Fruit fly (Drosophila melanogaster) whole organism, pupa: ENCODE measurements around the gene Spn28B.

Experiments
- CG10348 ChIP-seq: fragments of 200-800 bp; sonication (Bioruptor generic); IDR thresholded peaks from 2 replicates; pipeline ENCODE4 v1.3.6; 2022; ENCODE audit warnings: missing biosample characterization, missing genetic modification characterization
- CG12605 ChIP-seq: fragments of 200-800 bp; sonication (Bioruptor generic); IDR thresholded peaks from 2 replicates; pipeline ENCODE4 v1.3.6; 2022; ENCODE audit warnings: missing biosample characterization, missing genetic modification characterization
- CG13204 ChIP-seq: fragments of 200-800 bp; sonication (Bioruptor generic); optimal IDR thresholded peaks from 2 replicates; lab custom pipeline; 2018; ENCODE audit warnings: missing biosample characterization, mild to moderate bottlenecking, missing genetic modification characterization, moderate library complexity
- CG14655 ChIP-seq: fragments of 200-800 bp; sonication (Bioruptor generic); optimal IDR thresholded peaks from 3 replicates; lab custom pipeline; 2017; ENCODE audit warnings: mild to moderate bottlenecking, missing biosample characterization, missing genetic modification reagents, missing genetic modification characterization
- CG15710 ChIP-seq: fragments of 200-800 bp; sonication (Bioruptor generic); optimal IDR thresholded peaks from 2 replicates; lab custom pipeline; 2018; ENCODE audit warnings: missing biosample characterization, mild to moderate bottlenecking, missing genetic modification characterization, moderate library complexity
- CG17806 ChIP-seq: fragments of 200-800 bp; sonication (Bioruptor generic); optimal IDR thresholded peaks from 2 replicates; lab custom pipeline; 2018; ENCODE audit warnings: missing biosample characterization, mild to moderate bottlenecking, missing genetic modification characterization, moderate library complexity
- CG32121 ChIP-seq: fragments of 200-800 bp; sonication (Bioruptor generic); IDR thresholded peaks from 2 replicates; pipeline ENCODE4 v1.3.6; 2022; ENCODE audit warnings: missing biosample characterization, missing genetic modification characterization
- CG34367 ChIP-seq: fragments of 200-800 bp; sonication (Bioruptor generic); optimal IDR thresholded peaks from 2 replicates; lab custom pipeline; 2018; ENCODE audit warnings: missing biosample characterization, mild to moderate bottlenecking, missing genetic modification characterization
- CG4496 ChIP-seq: fragments of 200-800 bp; sonication (Bioruptor generic); IDR thresholded peaks from 3 replicates; pipeline ENCODE4 v1.3.6; 2022; ENCODE audit warnings: missing biosample characterization, missing genetic modification characterization
- CG8159 ChIP-seq: fragments of 200-800 bp; sonication (Bioruptor generic); optimal IDR thresholded peaks from 3 replicates; lab custom pipeline; 2018; ENCODE audit warnings: missing biosample characterization, mild to moderate bottlenecking, missing genetic modification characterization, moderate library complexity
- CG8301 ChIP-seq: fragments of 200-800 bp; sonication (Bioruptor generic); optimal IDR thresholded peaks from 2 replicates; lab custom pipeline; 2018; ENCODE audit warnings: missing biosample characterization, mild to moderate bottlenecking, missing genetic modification characterization
- CG9948 ChIP-seq: fragments of 200-800 bp; sonication (Bioruptor generic); optimal IDR thresholded peaks from 2 replicates; lab custom pipeline; 2018; ENCODE audit warnings: missing biosample characterization, mild to moderate bottlenecking, missing genetic modification characterization, moderate library complexity
- D1 ChIP-seq: fragments of 200-800 bp; sonication (Bioruptor generic); optimal IDR thresholded peaks from 2 replicates; lab custom pipeline; 2018; ENCODE audit warnings: missing biosample characterization, mild to moderate bottlenecking, missing genetic modification characterization, moderate library complexity
- EcR ChIP-seq: fragments of 200-800 bp; sonication (Bioruptor generic); optimal IDR thresholded peaks from 3 replicates; lab custom pipeline; 2019; ENCODE audit warnings: missing biosample characterization, missing genetic modification characterization, mild to moderate bottlenecking, moderate library complexity, missing genetic modification reagents
- Ets98B ChIP-seq: fragments of 200-800 bp; sonication (Bioruptor generic); IDR thresholded peaks from 2 replicates; pipeline ENCODE4 v1.3.6; 2022; ENCODE audit warnings: missing biosample characterization, missing genetic modification characterization
- Pif1A ChIP-seq: fragments of 200-800 bp; sonication (Bioruptor generic); optimal IDR thresholded peaks from 3 replicates; lab custom pipeline; 2016; ENCODE audit warnings: missing biosample characterization, missing genetic modification characterization
- Pif1B ChIP-seq: fragments of 200-800 bp; sonication (Bioruptor generic); optimal IDR thresholded peaks from 3 replicates; lab custom pipeline; 2016; ENCODE audit warnings: missing biosample characterization, missing genetic modification characterization
- Snoo ChIP-seq: fragments of 200-800 bp; sonication (Bioruptor generic); optimal IDR thresholded peaks from 3 replicates; lab custom pipeline; 2017; ENCODE audit warnings: missing biosample characterization, mild to moderate bottlenecking, missing genetic modification characterization, inconsistent platforms
- fd96Ca ChIP-seq: fragments of 200-800 bp; sonication (Bioruptor generic); IDR thresholded peaks from 3 replicates; pipeline ENCODE4 v1.3.6; 2022; ENCODE audit warnings: missing biosample characterization, missing genetic modification characterization
- gl ChIP-seq: fragments of 200-800 bp; sonication (Bioruptor generic); optimal IDR thresholded peaks from 2 replicates; lab custom pipeline; 2018; ENCODE audit warnings: missing biosample characterization, mild to moderate bottlenecking, missing genetic modification characterization
- rn ChIP-seq: fragments of 200-800 bp; sonication (Bioruptor generic); IDR thresholded peaks from 2 replicates; pipeline ENCODE4 v1.3.6; 2022; ENCODE audit warnings: missing biosample characterization, missing genetic modification characterization

Spn28B gene

dm6 chr2L:7616830-7617229, 35.1 kb downstream of the Spn28B start:
- TF ChIP-seq CG10348 = no peak

- TF ChIP-seq CG8159 (tag; lab: Kevin White, UChicago) = no peak
These were observed 36.8 kb downstream of the Spn28B start for dm6 chr2L:7618563-7618962.

- no peak for TF ChIP-seq CG17806
- peak; percentile 67 for TF ChIP-seq Snoo (tag; lab: Kevin White, UChicago)
- TF ChIP-seq CG12605 (GFP tag; lab: Robert Waterston, UW) = no peak
- no peak for TF ChIP-seq rn (GFP tag; lab: Robert Waterston, UW)
- 0 out of 3 replicates have a peak, but pooled peaks have one; percentile 19 for TF ChIP-seq fd96Ca (GFP tag; lab: Robert Waterston, UW)
- TF ChIP-seq CG8301 (tag; lab: Kevin White, UChicago) = no peak
- no peak for TF ChIP-seq CG15710
- TF ChIP-seq CG34367 = no peak
- no peak for TF ChIP-seq CG14655 (GFP tag; lab: Kevin White, UChicago)
- no peak for TF ChIP-seq CG8159 (tag; lab: Kevin White, UChicago)
- TF ChIP-seq Pif1B (GFP tag; lab: Kevin White, UChicago) = peak; percentile 48
- no peak for TF ChIP-seq CG10348
- no peak for TF ChIP-seq D1 (tag; lab: Kevin White, UChicago)
- no peak for TF ChIP-seq CG13204 (GFP tag; lab: Kevin White, UChicago)
- TF ChIP-seq Ets98B (GFP tag; lab: Robert Waterston, UW) = no peak
- no peak for TF ChIP-seq CG4496 (GFP tag; lab: Robert Waterston, UW)
- TF ChIP-seq gl (tag; lab: Kevin White, UChicago) = no peak
- TF ChIP-seq CG32121 = no peak
- no peak for TF ChIP-seq CG9948 (tag; lab: Kevin White, UChicago)
- peak; percentile 23 for TF ChIP-seq Pif1A (GFP tag; lab: Kevin White, UChicago)
- TF ChIP-seq, all 21 proteins: peak for 4
These were observed 37.5 kb downstream of the Spn28B start for dm6 chr2L:7619234-7619633.

- TF ChIP-seq CG8301 (tag; lab: Kevin White, UChicago) = peak; percentile 13
- peak; percentile 8 for TF ChIP-seq CG14655 (GFP tag; lab: Kevin White, UChicago)
- no peak for TF ChIP-seq CG10348
These were observed 40.0 kb downstream of the Spn28B start for dm6 chr2L:7621706-7622105.

- TF ChIP-seq CG32121 (no peak), CG10348 (no peak), CG34367 (no peak), CG8301 (tag; lab: Kevin White, UChicago) (no peak), gl (tag; lab: Kevin White, UChicago) (no peak), rn (GFP tag; lab: Robert Waterston, UW) (no peak), Pif1A (GFP tag; lab: Kevin White, UChicago) (no peak), EcR (GFP tag; lab: Kevin White, UChicago) (no peak), CG13204 (GFP tag; lab: Kevin White, UChicago) (no peak), CG12605 (GFP tag; lab: Robert Waterston, UW) (no peak), CG15710 (no peak), fd96Ca (GFP tag; lab: Robert Waterston, UW) (no peak), D1 (tag; lab: Kevin White, UChicago) (no peak), CG14655 (GFP tag; lab: Kevin White, UChicago) (no peak), CG4496 (GFP tag; lab: Robert Waterston, UW) (no peak), CG8159 (tag; lab: Kevin White, UChicago) (no peak), Ets98B (GFP tag; lab: Robert Waterston, UW) (no peak)
These were observed 42.5 kb downstream of the Spn28B start for dm6 chr2L:7624096-7624843.

- TF ChIP-seq fd96Ca (GFP tag; lab: Robert Waterston, UW) (peak; percentile 74), CG8159 (tag; lab: Kevin White, UChicago) (peak; percentile 35), CG10348 (no peak), CG9948 (tag; lab: Kevin White, UChicago) (peak; percentile 50), CG17806 (peak; percentile 45), gl (tag; lab: Kevin White, UChicago) (no peak), CG4496 (GFP tag; lab: Robert Waterston, UW) (0 out of 3 replicates have a peak, but pooled peaks have one; percentile 27), rn (GFP tag; lab: Robert Waterston, UW) (no peak), D1 (tag; lab: Kevin White, UChicago) (no peak), CG15710 (peak; percentile 5), CG12605 (GFP tag; lab: Robert Waterston, UW) (peak; percentile 19; the same call in 1 of the 2 replicates), CG14655 (GFP tag; lab: Kevin White, UChicago) (peak; percentile 76), Pif1A (GFP tag; lab: Kevin White, UChicago) (peak; percentile 53), Snoo (tag; lab: Kevin White, UChicago) (no peak), Pif1B (GFP tag; lab: Kevin White, UChicago) (peak; percentile 29), CG8301 (tag; lab: Kevin White, UChicago) (peak; percentile 77), Ets98B (GFP tag; lab: Robert Waterston, UW) (peak; percentile 36; the same call in 1 of the 2 replicates), CG34367 (no peak)
- TF ChIP-seq, all 21 proteins: peak for 12
These were observed 45.8 kb downstream of the Spn28B start for dm6 chr2L:7627474-7627873.
